Worm (Caenorhabditis elegans) whole organism, young adult: ENCODE results near the gene E02H4.4.

ENCODE experiments used
- ama-1 ChIP-seq, 3 experiments: fragments of 150-350 bp in 1 of 3; sonication (generic microtip) in 2 of 3; optimal IDR thresholded peaks; 2 replicates each; lab custom pipeline; 2014 to 2018; ENCODE audit warnings: missing biosample characterization in 2 of 3, missing genetic modification characterization in 2 of 3, missing genetic modification reagents in 2 of 3
- cebp-1 ChIP-seq, 2 experiments: fragments of 200-800 bp in 1 of 2; sonication (Bioruptor generic) in 1 of 2; sonication (generic microtip) in 1 of 2; IDR thresholded peaks in 1 of 2; optimal IDR thresholded peaks in 1 of 2; 2 replicates each; pipeline versions ENCODE4 v1.3.6 to Lab custom; 2017 to 2022; ENCODE audit warnings: missing compliant biosample characterization in 2 of 2, missing genetic modification characterization in 2 of 2, mild to moderate bottlenecking in 1 of 2, missing genetic modification reagents in 1 of 2, moderate library complexity in 1 of 2
- dpl-1 ChIP-seq: fragments of 150-350 bp; optimal IDR thresholded peaks from 2 replicates; lab custom pipeline; 2014; ENCODE audit warnings: missing biosample characterization, missing genetic modification reagents, missing genetic modification characterization
- unc-130 ChIP-seq: sonication (generic microtip); optimal IDR thresholded peaks from 2 replicates; lab custom pipeline; 2016; ENCODE audit warnings: missing genetic modification reagents, missing genetic modification characterization, missing compliant biosample characterization

DNA sequence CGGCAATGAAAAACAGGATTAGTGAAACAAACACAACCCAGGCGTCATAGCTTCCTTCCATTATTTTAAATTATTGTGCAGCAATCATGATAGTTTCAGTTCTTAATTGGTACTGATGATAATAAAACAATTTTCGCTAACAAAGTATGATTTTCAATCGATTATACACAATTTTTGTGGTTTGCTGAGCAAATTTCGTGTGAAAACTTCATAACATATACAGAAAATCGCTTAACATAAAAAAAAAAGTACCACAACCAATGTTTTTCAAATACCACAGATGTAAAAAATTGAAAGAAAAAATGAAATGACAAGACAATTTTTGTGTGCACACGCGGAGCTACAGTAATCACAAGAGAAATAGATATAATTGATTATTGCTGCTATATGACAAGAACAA, 49.9 kb downstream of the E02H4.4 start, which contains the start of gene gphr-2:
- no peak for TF ChIP-seq dpl-1 (GFP tag; lab: Kevin White, UChicago)
- TF ChIP-seq ama-1 (optimal IDR thresholded peaks at IDR 0.05; lab: Kevin White, UChicago) = no peak
- TF ChIP-seq ama-1 (GFP tag; optimal IDR thresholded peaks at IDR 0.05; lab: Kevin White, UChicago) = no peak
- TF ChIP-seq unc-130 (GFP tag; lab: Kevin White, UChicago) = no peak
- no peak for TF ChIP-seq cebp-1 (GFP tag; IDR thresholded peaks at IDR 0.05; lab: Robert Waterston, UW)
- no peak for TF ChIP-seq cebp-1 (tag; optimal IDR thresholded peaks at IDR 0.05; lab: Kevin White, UChicago)
